Worm (Caenorhabditis elegans) whole organism, midembryonic: Measurements from ENCODE around the gene bath-5.

ENCODE experiments used
- T22C8.4 ChIP-seq: fragments of 200-800 bp; sonication (Bioruptor generic); IDR thresholded peaks from 2 replicates; pipeline ENCODE4 v1.3.6; 2022; ENCODE audit warnings: missing genetic modification characterization, missing compliant biosample characterization
- cog-1 ChIP-seq: sonication (generic microtip); optimal IDR thresholded peaks from 2 replicates; lab custom pipeline; 2016; ENCODE audit warnings: missing genetic modification characterization, missing compliant biosample characterization
- flt-1 ChIP-seq: fragments of 200-800 bp; sonication (Bioruptor generic); IDR thresholded peaks from 2 replicates; pipeline ENCODE4 v1.3.6; 2022; ENCODE audit warnings: missing genetic modification characterization, missing compliant biosample characterization
- klf-2 ChIP-seq: fragments of 200-800 bp; sonication (Bioruptor generic); conservative IDR thresholded peaks from 2 replicates; pipeline ENCODE4 v1.3.6; 2022; ENCODE audit warnings: missing genetic modification reagents, missing genetic modification characterization, missing compliant biosample characterization
- med-1 ChIP-seq: sonication (generic microtip); optimal IDR thresholded peaks from 2 replicates; lab custom pipeline; 2017; ENCODE audit warnings: missing genetic modification characterization, mild to moderate bottlenecking, missing compliant biosample characterization, antibody characterized with exemption, missing genetic modification reagents; ENCODE audit not compliant: insufficient read depth
- ref-1 ChIP-seq: fragments of 200-800 bp; sonication (Bioruptor generic); conservative IDR thresholded peaks from 2 replicates; pipeline ENCODE4 v1.3.6; 2022; ENCODE audit warnings: missing genetic modification reagents, missing genetic modification characterization, missing compliant biosample characterization
- tab-1 ChIP-seq: fragments of 200-800 bp; sonication (Bioruptor generic); IDR thresholded peaks from 2 replicates; pipeline ENCODE4 v1.3.6; 2022; ENCODE audit warnings: missing genetic modification characterization, missing compliant biosample characterization
- ztf-23 ChIP-seq: fragments of 200-800 bp; sonication (Bioruptor generic); IDR thresholded peaks from 2 replicates; pipeline ENCODE4 v1.3.6; 2022; ENCODE audit warnings: missing genetic modification reagents, missing genetic modification characterization, missing compliant biosample characterization
- ztf-29 ChIP-seq: fragments of 200-800 bp; sonication (Bioruptor generic); IDR thresholded peaks from 2 replicates; pipeline ENCODE4 v1.3.6; 2022; ENCODE audit warnings: missing genetic modification reagents, missing genetic modification characterization, missing compliant biosample characterization

DNA sequence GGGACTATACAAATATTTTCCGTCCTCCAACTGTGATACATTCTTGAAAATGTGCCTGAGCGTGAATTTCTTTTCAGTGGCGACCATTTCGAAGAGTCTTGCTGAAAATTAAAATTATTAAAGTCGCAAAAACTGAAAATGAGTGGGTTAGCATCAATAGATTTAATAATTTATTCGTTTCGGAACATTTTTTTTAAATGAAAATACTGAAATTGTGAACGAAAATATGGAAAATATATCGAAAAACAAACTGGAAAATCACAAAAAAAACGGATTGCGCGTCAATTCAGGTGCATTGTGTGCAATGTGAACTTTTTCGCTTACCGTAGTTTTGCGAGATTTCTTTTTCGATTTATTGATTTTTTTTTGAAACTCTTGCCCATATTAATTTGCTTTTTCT is at the start of gene bath-5:
- TF ChIP-seq klf-2 (GFP tag; lab: Robert Waterston, UW) (no peak), cog-1 (no peak), flt-1 (GFP tag; lab: Robert Waterston, UW) (no peak), ztf-29 (GFP tag; lab: Robert Waterston, UW) (no peak), ref-1 (GFP tag; lab: Robert Waterston, UW) (no peak), tab-1 (no peak), T22C8.4 (GFP tag; lab: Robert Waterston, UW) (no peak), med-1 (GFP tag; lab: Kevin White, UChicago) (no peak), ztf-23 (no peak)
